Fruit fly (Drosophila melanogaster): Measurements from ENCODE around the gene ago.

The ago gene

dm6 chr3L:4219291-4220228 is 34.5 kb downstream of the ago start:
- TF ChIP-seq CG14711 (tag; optimal IDR thresholded peaks at IDR 0.05): no peak
- TF ChIP-seq cnc (optimal IDR thresholded peaks at IDR 0.05): peak in 1 of 2 experiments; percentile 47
- TF ChIP-seq CG12768 (GFP tag; optimal IDR thresholded peaks at IDR 0.05): peak; percentile 23
- TF ChIP-seq CG33017 (tag; optimal IDR thresholded peaks at IDR 0.05): peak; percentile 8
- peak; percentile 59 for TF ChIP-seq cic (GFP tag; optimal IDR thresholded peaks at IDR 0.05)
- peak; percentile 73 for TF ChIP-seq kay (GFP tag; ENCODE audit: borderline replicate concordance)

dm6 chr3L:4215079-4215478 is 39.0 kb downstream of the ago start, which contains the start of gene Cpr64Ad:
Gene Cpr64Ad (plus strand): TSS chr3L:4215379.
- no peak for TF ChIP-seq CG11617 (GFP tag; optimal IDR thresholded peaks at IDR 0.05)

dm6 chr3L:4212815-4213214 is 41.3 kb downstream of the ago start, which contains the start of gene Cpr64Ac:
Gene Cpr64Ac (minus strand): TSS chr3L:4212915.
- TF ChIP-seq CG7101 (tag; optimal IDR thresholded peaks at IDR 0.05) (no peak), Crg-1 (GFP tag; optimal IDR thresholded peaks at IDR 0.05) (no peak)

dm6 chr3L:4211440-4211839 is 42.7 kb downstream of the ago start, which contains the start of gene Cpr64Ab:
Gene Cpr64Ab (minus strand): TSS chr3L:4211540.
- TF ChIP-seq tj (GFP tag; optimal IDR thresholded peaks at IDR 0.05) (no peak), cic (GFP tag; optimal IDR thresholded peaks at IDR 0.05) (no peak), ovo (GFP tag; optimal IDR thresholded peaks at IDR 0.05) (no peak), cnc (optimal IDR thresholded peaks at IDR 0.05) (no peak), kay (GFP tag; ENCODE audit: borderline replicate concordance) (no peak), CG11617 (GFP tag; optimal IDR thresholded peaks at IDR 0.05) (no peak), CG5204 (GFP tag; optimal IDR thresholded peaks at IDR 0.05) (no peak), CG7101 (tag; optimal IDR thresholded peaks at IDR 0.05) (no peak), CG12768 (GFP tag; optimal IDR thresholded peaks at IDR 0.05) (no peak), Clk (GFP tag; optimal IDR thresholded peaks at IDR 0.05) (no peak), CG33017 (tag; optimal IDR thresholded peaks at IDR 0.05) (no peak), Crg-1 (GFP tag; optimal IDR thresholded peaks at IDR 0.05) (no peak), CG7045 (GFP tag; optimal IDR thresholded peaks at IDR 0.05) (no peak), toe (GFP tag; optimal IDR thresholded peaks at IDR 0.05) (no peak), pad (GFP tag; optimal IDR thresholded peaks at IDR 0.05) (no peak), CG14711 (tag; optimal IDR thresholded peaks at IDR 0.05) (no peak), CG1620 (GFP tag; optimal IDR thresholded peaks at IDR 0.05) (no peak), bab1 (GFP tag; optimal IDR thresholded peaks at IDR 0.05) (no peak), Mnt (GFP tag; optimal IDR thresholded peaks at IDR 0.05) (no peak), Hr96 (GFP tag; optimal IDR thresholded peaks at IDR 0.05) (no peak)

- TF ChIP-seq pad (GFP tag; optimal IDR thresholded peaks at IDR 0.05) (no peak), Hr96 (GFP tag; optimal IDR thresholded peaks at IDR 0.05) (no peak), CG5204 (GFP tag; optimal IDR thresholded peaks at IDR 0.05) (no peak), CG1620 (GFP tag; optimal IDR thresholded peaks at IDR 0.05) (no peak), CG12768 (GFP tag; optimal IDR thresholded peaks at IDR 0.05) (no peak), CG7101 (tag; optimal IDR thresholded peaks at IDR 0.05) (no peak), kay (GFP tag; ENCODE audit: borderline replicate concordance) (no peak), ovo (GFP tag; optimal IDR thresholded peaks at IDR 0.05) (no peak), tj (GFP tag; optimal IDR thresholded peaks at IDR 0.05) (no peak), bab1 (GFP tag; optimal IDR thresholded peaks at IDR 0.05) (no peak), CG11617 (GFP tag; optimal IDR thresholded peaks at IDR 0.05) (no peak), Clk (GFP tag; optimal IDR thresholded peaks at IDR 0.05) (no peak), Mnt (GFP tag; optimal IDR thresholded peaks at IDR 0.05) (no peak), cic (GFP tag; optimal IDR thresholded peaks at IDR 0.05) (no peak), cnc (optimal IDR thresholded peaks at IDR 0.05) (no peak), CG7045 (GFP tag; optimal IDR thresholded peaks at IDR 0.05) (no peak)
These were observed 44.4 kb downstream of the ago start for dm6 chr3L:4209731-4210130.

dm6 chr3L:4209078-4209477 is 45.0 kb downstream of the ago start, which contains the start of gene Cpr64Aa:
Gene Cpr64Aa (minus strand): TSS chr3L:4209178.
- TF ChIP-seq toe (GFP tag; optimal IDR thresholded peaks at IDR 0.05): no peak
- no peak for TF ChIP-seq Crg-1 (GFP tag; optimal IDR thresholded peaks at IDR 0.05)
- TF ChIP-seq tj (GFP tag; optimal IDR thresholded peaks at IDR 0.05): no peak
- no peak for TF ChIP-seq Mnt (GFP tag; optimal IDR thresholded peaks at IDR 0.05)
- TF ChIP-seq CG1620 (GFP tag; optimal IDR thresholded peaks at IDR 0.05): no peak
- no peak for TF ChIP-seq cic (GFP tag; optimal IDR thresholded peaks at IDR 0.05)
- TF ChIP-seq kay (GFP tag; ENCODE audit: borderline replicate concordance): no peak
- no peak for TF ChIP-seq Hr96 (GFP tag; optimal IDR thresholded peaks at IDR 0.05)
- no peak for TF ChIP-seq CG5204 (GFP tag; optimal IDR thresholded peaks at IDR 0.05)
- no peak for TF ChIP-seq bab1 (GFP tag; optimal IDR thresholded peaks at IDR 0.05)
- TF ChIP-seq CG14711 (tag; optimal IDR thresholded peaks at IDR 0.05): no peak
- no peak for TF ChIP-seq CG33017 (tag; optimal IDR thresholded peaks at IDR 0.05)
- TF ChIP-seq CG7101 (tag; optimal IDR thresholded peaks at IDR 0.05): no peak
- TF ChIP-seq ovo (GFP tag; optimal IDR thresholded peaks at IDR 0.05): no peak
- TF ChIP-seq Clk (GFP tag; optimal IDR thresholded peaks at IDR 0.05): no peak
- TF ChIP-seq cnc (optimal IDR thresholded peaks at IDR 0.05): no peak
- TF ChIP-seq pad (GFP tag; optimal IDR thresholded peaks at IDR 0.05): no peak
- no peak for TF ChIP-seq CG7045 (GFP tag; optimal IDR thresholded peaks at IDR 0.05)
- TF ChIP-seq CG12768 (GFP tag; optimal IDR thresholded peaks at IDR 0.05): no peak
